Fruit fly (Drosophila melanogaster) whole organism, prepupa: ENCODE results near the gene Pdfr.

ENCODE experiments used
- CG10631 ChIP-seq: fragments of 200-800 bp; sonication (Bioruptor generic); optimal IDR thresholded peaks from 2 replicates; lab custom pipeline; 2016; ENCODE audit warnings: missing biosample characterization, missing genetic modification characterization
- CG11902 ChIP-seq: fragments of 200-800 bp; sonication (Bioruptor generic); optimal IDR thresholded peaks from 3 replicates; lab custom pipeline; 2016; ENCODE audit warnings: missing biosample characterization, missing genetic modification characterization
- CG15336 ChIP-seq: fragments of 200-800 bp; sonication (Bioruptor generic); IDR thresholded peaks from 2 replicates; pipeline ENCODE4 v1.3.6; 2022; ENCODE audit warnings: missing biosample characterization, missing genetic modification characterization
- CG1621 ChIP-seq: fragments of 200-800 bp; sonication (Bioruptor generic); optimal IDR thresholded peaks from 3 replicates; lab custom pipeline; 2018; ENCODE audit warnings: missing biosample characterization, mild to moderate bottlenecking, missing genetic modification characterization
- CG3032 ChIP-seq: fragments of 200-800 bp; optimal IDR thresholded peaks from 2 replicates; lab custom pipeline; 2019; ENCODE audit warnings: missing biosample characterization, mild to moderate bottlenecking, missing genetic modification characterization, moderate library complexity
- CG32006 ChIP-seq: fragments of 200-800 bp; sonication (Bioruptor generic); optimal IDR thresholded peaks from 3 replicates; lab custom pipeline; 2017; ENCODE audit warnings: missing biosample characterization, mild to moderate bottlenecking, missing genetic modification characterization
- CG3919 ChIP-seq: fragments of 200-800 bp; sonication (Bioruptor generic); optimal IDR thresholded peaks from 3 replicates; lab custom pipeline; 2016; ENCODE audit warnings: missing biosample characterization, missing genetic modification characterization
- CG6163 ChIP-seq: fragments of 200-800 bp; sonication (Bioruptor generic); IDR thresholded peaks from 3 replicates; pipeline ENCODE4 v1.3.6; 2022; ENCODE audit warnings: missing biosample characterization, missing genetic modification characterization
- CG6276 ChIP-seq: fragments of 200-800 bp; sonication (Bioruptor generic); optimal IDR thresholded peaks from 2 replicates; lab custom pipeline; 2017; ENCODE audit warnings: missing biosample characterization, mild to moderate bottlenecking, missing genetic modification characterization
- CG6808 ChIP-seq: fragments of 200-800 bp; sonication (Bioruptor generic); optimal IDR thresholded peaks from 3 replicates; lab custom pipeline; 2017; ENCODE audit warnings: missing biosample characterization, missing genetic modification characterization, mild to moderate bottlenecking, moderate library complexity, missing genetic modification reagents
- CG6854 ChIP-seq: fragments of 200-800 bp; sonication (Bioruptor generic); optimal IDR thresholded peaks from 2 replicates; lab custom pipeline; 2017; ENCODE audit warnings: missing biosample characterization, mild to moderate bottlenecking, missing genetic modification characterization
- CG8119 ChIP-seq: fragments of 200-800 bp; sonication (Bioruptor generic); IDR thresholded peaks from 3 replicates; pipeline ENCODE4 v1.3.6; 2022; ENCODE audit warnings: missing biosample characterization, missing genetic modification characterization
- CG8319 ChIP-seq: fragments of 200-800 bp; sonication (Bioruptor generic); optimal IDR thresholded peaks from 3 replicates; lab custom pipeline; 2016; ENCODE audit warnings: missing biosample characterization, missing genetic modification characterization
- CG9139 ChIP-seq: fragments of 200-800 bp; sonication (Bioruptor generic); optimal IDR thresholded peaks from 3 replicates; lab custom pipeline; 2017; ENCODE audit warnings: missing biosample characterization, mild to moderate bottlenecking, missing genetic modification characterization
- Eip75B ChIP-seq: fragments of 200-800 bp; sonication (Bioruptor generic); optimal IDR thresholded peaks from 3 replicates; lab custom pipeline; 2016; ENCODE audit warnings: missing biosample characterization, missing genetic modification characterization
- Eip78C ChIP-seq: fragments of 200-800 bp; sonication (Bioruptor generic); peaks from one replicate; lab custom pipeline; 2016; ENCODE audit warnings: missing biosample characterization, missing genetic modification characterization
- Ets21C ChIP-seq: fragments of 200-800 bp; sonication (Bioruptor generic); optimal IDR thresholded peaks from 3 replicates; lab custom pipeline; 2016; ENCODE audit warnings: missing biosample characterization, missing genetic modification characterization
- Gug ChIP-seq: fragments of 200-800 bp; sonication (Bioruptor generic); IDR thresholded peaks from 2 replicates; pipeline ENCODE4 v1.3.6; 2022; ENCODE audit warnings: missing biosample characterization, missing genetic modification characterization
- Hr39 ChIP-seq: fragments of 200-800 bp; sonication (Bioruptor generic); optimal IDR thresholded peaks from 2 replicates; lab custom pipeline; 2016; ENCODE audit warnings: missing biosample characterization, missing genetic modification characterization
- Hr4 ChIP-seq: fragments of 200-800 bp; sonication (Bioruptor generic); optimal IDR thresholded peaks from 3 replicates; lab custom pipeline; 2016; ENCODE audit warnings: missing biosample characterization, missing genetic modification characterization
- Lpt ChIP-seq: fragments of 200-800 bp; sonication (Bioruptor generic); optimal IDR thresholded peaks from 3 replicates; lab custom pipeline; 2016; ENCODE audit warnings: missing biosample characterization, missing genetic modification characterization
- Met ChIP-seq: fragments of 200-800 bp; sonication (Bioruptor generic); optimal IDR thresholded peaks from 3 replicates; lab custom pipeline; 2016; ENCODE audit warnings: missing biosample characterization, missing genetic modification characterization
- OdsH ChIP-seq: fragments of 200-800 bp; sonication (Bioruptor generic); optimal IDR thresholded peaks from 3 replicates; lab custom pipeline; 2016; ENCODE audit warnings: missing biosample characterization, missing genetic modification characterization
- Smox ChIP-seq: fragments of 200-800 bp; sonication (Bioruptor generic); optimal IDR thresholded peaks from 3 replicates; lab custom pipeline; 2016; ENCODE audit warnings: missing biosample characterization, missing genetic modification characterization
- Sox102F ChIP-seq: fragments of 200-800 bp; sonication (Bioruptor generic); optimal IDR thresholded peaks from 2 replicates; lab custom pipeline; 2016; ENCODE audit warnings: missing biosample characterization, mild to moderate bottlenecking, missing genetic modification characterization
- achi ChIP-seq: fragments of 200-800 bp; sonication (Bioruptor generic); optimal IDR thresholded peaks from 3 replicates; lab custom pipeline; 2016; ENCODE audit warnings: missing biosample characterization, missing genetic modification characterization
- acj6 ChIP-seq: fragments of 200-800 bp; sonication (Bioruptor generic); optimal IDR thresholded peaks from 3 replicates; lab custom pipeline; 2016; ENCODE audit warnings: missing biosample characterization, missing genetic modification characterization
- cyc ChIP-seq: fragments of 200-800 bp; sonication (Bioruptor generic); optimal IDR thresholded peaks from 3 replicates; lab custom pipeline; 2016; ENCODE audit warnings: missing biosample characterization, missing genetic modification characterization
- eg ChIP-seq: fragments of 200-800 bp; sonication (Bioruptor generic); IDR thresholded peaks from 3 replicates; pipeline ENCODE4 v1.3.6; 2022; ENCODE audit warnings: missing biosample characterization, missing genetic modification characterization
- lz ChIP-seq: fragments of 200-800 bp; sonication (Bioruptor generic); optimal IDR thresholded peaks from 3 replicates; lab custom pipeline; 2016; ENCODE audit warnings: missing biosample characterization, missing genetic modification characterization
- spab ChIP-seq: fragments of 200-800 bp; sonication (Bioruptor generic); optimal IDR thresholded peaks from 2 replicates; lab custom pipeline; 2017; ENCODE audit warnings: missing biosample characterization, mild to moderate bottlenecking, missing genetic modification characterization, missing genetic modification reagents
- ss ChIP-seq, 2 experiments: fragments of 200-800 bp; sonication (Bioruptor generic); optimal IDR thresholded peaks; 2 replicates in 1 of 2; 3 replicates in 1 of 2; lab custom pipeline; 2017 to 2018; ENCODE audit warnings: mild to moderate bottlenecking in 2 of 2, missing biosample characterization in 2 of 2, missing genetic modification characterization in 2 of 2, moderate library complexity in 1 of 2
- svp ChIP-seq: fragments of 200-800 bp; sonication (Bioruptor generic); peaks from one replicate; lab custom pipeline; 2016; ENCODE audit warnings: missing biosample characterization, missing genetic modification characterization
- topi ChIP-seq: fragments of 200-800 bp; sonication (Bioruptor generic); optimal IDR thresholded peaks from 3 replicates; lab custom pipeline; 2016; ENCODE audit warnings: missing biosample characterization, missing genetic modification characterization
- vri ChIP-seq: fragments of 200-800 bp; sonication (Bioruptor generic); optimal IDR thresholded peaks from 3 replicates; lab custom pipeline; 2016; ENCODE audit warnings: missing biosample characterization, mild to moderate bottlenecking, missing genetic modification characterization

Pdfr gene

dm6 chrX:2581793-2582503, 29.9 kb downstream of the Pdfr start (continued):
- peak; percentile 8 for TF ChIP-seq Smox
- peak; percentile 34; the same call in 1 of the 3 replicates for TF ChIP-seq CG8119 (GFP tag; lab: Robert Waterston, UW)
- TF ChIP-seq eg = peak; percentile 68
- TF ChIP-seq OdsH (GFP tag; lab: Kevin White, UChicago) = peak; percentile 45
- TF ChIP-seq CG32006 (GFP tag; lab: Kevin White, UChicago) = peak; percentile 58
- peak; percentile 28 for TF ChIP-seq Met (GFP tag; lab: Kevin White, UChicago)
- no peak for TF ChIP-seq Sox102F
- TF ChIP-seq ss (GFP tag; optimal IDR thresholded peaks at IDR 0.05; lab: Kevin White, UChicago) = no peak
- no peak for TF ChIP-seq Lpt
- peak; percentile 1 for TF ChIP-seq acj6 (GFP tag; lab: Kevin White, UChicago)
- TF ChIP-seq lz (GFP tag; lab: Kevin White, UChicago) = peak; percentile 15
- no peak for TF ChIP-seq vri (GFP tag; lab: Kevin White, UChicago)
- TF ChIP-seq CG8319 (GFP tag; lab: Kevin White, UChicago) = no peak
- TF ChIP-seq CG10631 (GFP tag; lab: Kevin White, UChicago) = no peak
- TF ChIP-seq CG11902 = no peak
- peak; percentile 19 for TF ChIP-seq topi (GFP tag; lab: Kevin White, UChicago)
- no peak for TF ChIP-seq CG1621 (tag; lab: Kevin White, UChicago)
- peak; percentile 5 for TF ChIP-seq achi (GFP tag; lab: Kevin White, UChicago)
- TF ChIP-seq CG3919 = peak; percentile 9
- peak; percentile 23 for TF ChIP-seq Hr39 (GFP tag; lab: Kevin White, UChicago)
- peak; percentile 26 for TF ChIP-seq Eip75B
- TF ChIP-seq, all 60 proteins: peak for 27

- no peak for TF ChIP-seq CG15336 (GFP tag; lab: Robert Waterston, UW)
- TF ChIP-seq cyc (GFP tag; lab: Kevin White, UChicago) = peak; percentile 6
- TF ChIP-seq Hr4 = peak; percentile 20
- TF ChIP-seq CG3032 (tag; lab: Kevin White, UChicago) = no peak
- no peak for TF ChIP-seq spab (GFP tag; lab: Kevin White, UChicago)
- peak; percentile 57 for TF ChIP-seq Eip78C (GFP tag; lab: Kevin White, UChicago)
- peak; percentile 14 for TF ChIP-seq CG3919
- TF ChIP-seq achi (GFP tag; lab: Kevin White, UChicago) = no peak
- no peak for TF ChIP-seq CG11902
- TF ChIP-seq CG6854 (GFP tag; lab: Kevin White, UChicago) = no peak
- no peak for TF ChIP-seq topi (GFP tag; lab: Kevin White, UChicago)
- TF ChIP-seq CG8319 (GFP tag; lab: Kevin White, UChicago) = no peak
- no peak for TF ChIP-seq CG6808 (GFP tag; lab: Kevin White, UChicago)
- TF ChIP-seq CG9139 (GFP tag; lab: Kevin White, UChicago) = no peak
- TF ChIP-seq Ets21C (GFP tag; lab: Kevin White, UChicago) = no peak
- TF ChIP-seq acj6 (GFP tag; lab: Kevin White, UChicago) = no peak
Measured at dm6 chrX:2585055-2585715, 33.2 kb downstream of the Pdfr start, which contains the start of gene CG13760. CG13760 (minus strand) TSS chrX:2585699.

- no peak for TF ChIP-seq Gug
- no peak for TF ChIP-seq CG10631 (GFP tag; lab: Kevin White, UChicago)
- no peak for TF ChIP-seq CG6163 (GFP tag; lab: Robert Waterston, UW)
- peak; percentile 22 for TF ChIP-seq svp (GFP tag; lab: Kevin White, UChicago)
- no peak for TF ChIP-seq CG6276 (GFP tag; lab: Kevin White, UChicago)
- peak; percentile 14 for TF ChIP-seq Eip78C (GFP tag; lab: Kevin White, UChicago)
Measured at dm6 chrX:2585716-2586082, 33.7 kb downstream of the Pdfr start, which contains the start of gene wds. wds (plus strand) TSS chrX:2585980.
